Fruit fly (Drosophila melanogaster) whole organism, adult: ENCODE results near the gene Etl1.
A peak's percentile ranks its signal among the peaks of the same experiment; 100 is the strongest.

ENCODE experiments used
- CG11617 ChIP-seq: fragments of 200-800 bp; sonication (Bioruptor generic); optimal IDR thresholded peaks from 2 replicates; lab custom pipeline; 2017; ENCODE audit warnings: mild to moderate bottlenecking, missing biosample characterization, missing genetic modification reagents, missing genetic modification characterization
- CG12768 ChIP-seq: fragments of 200-800 bp; sonication (Bioruptor generic); optimal IDR thresholded peaks from 2 replicates; lab custom pipeline; 2017; ENCODE audit warnings: missing biosample characterization, missing genetic modification characterization, mild to moderate bottlenecking, moderate library complexity, missing genetic modification reagents
- CG14711 ChIP-seq: fragments of 200-800 bp; sonication (Bioruptor generic); optimal IDR thresholded peaks from 2 replicates; lab custom pipeline; 2018; ENCODE audit warnings: missing biosample characterization, mild to moderate bottlenecking, missing genetic modification characterization, moderate library complexity
- CG1620 ChIP-seq: fragments of 200-800 bp; sonication (Bioruptor generic); optimal IDR thresholded peaks from 2 replicates; lab custom pipeline; 2016; ENCODE audit warnings: missing biosample characterization, missing genetic modification characterization
- CG33017 ChIP-seq: fragments of 200-800 bp; sonication (Bioruptor generic); optimal IDR thresholded peaks from 2 replicates; lab custom pipeline; 2018; ENCODE audit warnings: missing biosample characterization, mild to moderate bottlenecking, missing genetic modification characterization, moderate library complexity
- CG5204 ChIP-seq: fragments of 200-800 bp; sonication (Bioruptor generic); optimal IDR thresholded peaks from 2 replicates; lab custom pipeline; 2016; ENCODE audit warnings: missing biosample characterization, missing genetic modification characterization
- CG7045 ChIP-seq: fragments of 200-800 bp; sonication (Bioruptor generic); optimal IDR thresholded peaks from 2 replicates; lab custom pipeline; 2017; ENCODE audit warnings: missing biosample characterization, mild to moderate bottlenecking, missing genetic modification characterization
- CG7101 ChIP-seq: fragments of 200-800 bp; sonication (Bioruptor generic); optimal IDR thresholded peaks from 2 replicates; lab custom pipeline; 2018; ENCODE audit warnings: missing biosample characterization, mild to moderate bottlenecking, missing genetic modification characterization, moderate library complexity
- Clk ChIP-seq: fragments of 200-800 bp; sonication (Bioruptor generic); optimal IDR thresholded peaks from 2 replicates; lab custom pipeline; 2017; ENCODE audit warnings: missing biosample characterization, missing genetic modification characterization
- Crg-1 ChIP-seq: fragments of 200-800 bp; sonication (Bioruptor generic); optimal IDR thresholded peaks from 2 replicates; lab custom pipeline; 2016; ENCODE audit warnings: missing biosample characterization, missing genetic modification characterization
- Hr96 ChIP-seq: fragments of 200-800 bp; sonication (Bioruptor generic); optimal IDR thresholded peaks from 2 replicates; lab custom pipeline; 2016; ENCODE audit warnings: missing biosample characterization, missing genetic modification characterization
- Mnt ChIP-seq: fragments of 200-800 bp; sonication (Bioruptor generic); optimal IDR thresholded peaks from 2 replicates; lab custom pipeline; 2016; ENCODE audit warnings: missing biosample characterization, mild to moderate bottlenecking, missing genetic modification characterization
- bab1 ChIP-seq: fragments of 200-800 bp; sonication (Bioruptor generic); optimal IDR thresholded peaks from 3 replicates; lab custom pipeline; 2019; ENCODE audit warnings: missing biosample characterization, mild to moderate bottlenecking, missing genetic modification characterization, moderate library complexity
- cic ChIP-seq: fragments of 200-800 bp; sonication (Bioruptor generic); optimal IDR thresholded peaks from 2 replicates; lab custom pipeline; 2017; ENCODE audit warnings: missing biosample characterization, mild to moderate bottlenecking, missing genetic modification characterization, moderate library complexity
- cnc ChIP-seq, 2 experiments: fragments of >200 bp; optimal IDR thresholded peaks; 2 replicates each; lab custom pipeline; 2017
- kay ChIP-seq: fragments of 200-800 bp; sonication (Bioruptor generic); peaks from one replicate; lab custom pipeline; 2016; ENCODE audit warnings: missing biosample characterization, missing genetic modification characterization, borderline replicate concordance
- ovo ChIP-seq: fragments of 200-800 bp; sonication (Bioruptor generic); optimal IDR thresholded peaks from 2 replicates; lab custom pipeline; 2016; ENCODE audit warnings: missing biosample characterization, missing genetic modification characterization
- pad ChIP-seq: fragments of 200-800 bp; sonication (Bioruptor generic); optimal IDR thresholded peaks from 3 replicates; lab custom pipeline; 2017; ENCODE audit warnings: missing biosample characterization, missing genetic modification characterization, mild to moderate bottlenecking, moderate library complexity, missing genetic modification reagents
- tj ChIP-seq: fragments of 200-800 bp; sonication (Bioruptor generic); optimal IDR thresholded peaks from 3 replicates; lab custom pipeline; 2017; ENCODE audit warnings: missing biosample characterization, mild to moderate bottlenecking, missing genetic modification characterization, moderate library complexity
- toe ChIP-seq: fragments of 200-800 bp; sonication (Bioruptor generic); optimal IDR thresholded peaks from 2 replicates; lab custom pipeline; 2016; ENCODE audit warnings: missing biosample characterization, missing genetic modification characterization

The Etl1 gene

DNA sequence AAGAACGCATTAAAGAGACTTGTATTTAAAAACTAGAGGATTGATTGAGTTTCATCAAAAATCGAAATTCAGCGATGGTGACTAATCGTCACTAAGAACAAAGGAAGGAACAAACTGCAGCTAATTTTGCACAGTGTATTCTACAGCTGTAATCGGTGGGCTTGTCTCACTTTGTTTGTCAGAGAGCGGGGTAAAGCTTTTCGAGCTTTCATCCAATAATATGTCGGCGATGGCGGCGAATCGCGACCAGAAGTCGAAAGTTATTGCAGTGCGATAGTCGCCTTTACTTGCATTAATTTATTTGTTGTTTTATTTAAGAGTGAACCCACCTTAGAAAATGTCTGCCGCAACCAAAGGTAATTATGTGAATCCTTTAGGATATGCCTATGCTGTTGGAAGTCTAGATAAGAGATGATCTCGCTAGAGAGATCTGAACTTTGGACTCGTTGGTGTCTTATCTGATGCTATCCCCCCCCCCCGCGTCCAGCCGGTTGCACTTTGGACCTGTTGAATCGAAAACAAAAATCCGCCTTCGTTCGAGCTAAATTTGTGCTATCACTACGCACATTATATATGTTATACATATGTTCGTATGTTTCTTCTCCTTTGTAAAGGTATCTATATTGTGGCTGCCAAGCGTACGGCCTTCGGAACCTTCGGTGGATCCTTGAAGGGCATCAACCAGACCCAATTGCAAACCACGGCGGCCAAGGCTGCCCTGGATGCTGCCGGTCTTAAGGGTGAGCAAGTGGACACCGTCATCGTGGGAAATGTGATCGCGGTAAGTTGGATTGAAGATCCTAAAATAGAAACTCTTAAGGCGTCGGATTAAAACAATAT lies 2.8 kb upstream of the Etl1 start, which contains the start of gene yip2:
TSS of gene yip2 (plus strand) at position 243 of the 840 bp plus-strand sequence.
- TF ChIP-seq tj (GFP tag; lab: Kevin White, UChicago) (peak; percentile 88), CG14711 (tag; lab: Kevin White, UChicago) (peak; percentile 45), ovo (GFP tag; lab: Kevin White, UChicago) (peak; percentile 49), CG5204 (GFP tag; lab: Kevin White, UChicago) (peak; percentile 97), Crg-1 (GFP tag; lab: Kevin White, UChicago) (peak; percentile 65), Hr96 (GFP tag; lab: Kevin White, UChicago) (peak; percentile 99), CG11617 (GFP tag; lab: Kevin White, UChicago) (peak; percentile 95), CG7101 (tag; lab: Kevin White, UChicago) (peak; percentile 70), toe (GFP tag; lab: Kevin White, UChicago) (peak; percentile 99), Clk (GFP tag; lab: Kevin White, UChicago) (peak; percentile 90), CG33017 (tag; lab: Kevin White, UChicago) (peak; percentile 74), CG7045 (GFP tag; lab: Kevin White, UChicago) (peak; percentile 93), kay (GFP tag; lab: Kevin White, UChicago) (no peak), CG12768 (GFP tag; lab: Kevin White, UChicago) (peak; percentile 100), bab1 (GFP tag; lab: Kevin White, UChicago) (peak; percentile 81), cnc (optimal IDR thresholded peaks at IDR 0.05; lab: Kevin White, UChicago) (peak in 1 of 2 experiments; percentile 7), Mnt (GFP tag; lab: Kevin White, UChicago) (peak; percentile 82), CG1620 (peak; percentile 50), pad (GFP tag; lab: Kevin White, UChicago) (peak; percentile 61), cic (GFP tag; lab: Kevin White, UChicago) (peak; percentile 91)

DNA sequence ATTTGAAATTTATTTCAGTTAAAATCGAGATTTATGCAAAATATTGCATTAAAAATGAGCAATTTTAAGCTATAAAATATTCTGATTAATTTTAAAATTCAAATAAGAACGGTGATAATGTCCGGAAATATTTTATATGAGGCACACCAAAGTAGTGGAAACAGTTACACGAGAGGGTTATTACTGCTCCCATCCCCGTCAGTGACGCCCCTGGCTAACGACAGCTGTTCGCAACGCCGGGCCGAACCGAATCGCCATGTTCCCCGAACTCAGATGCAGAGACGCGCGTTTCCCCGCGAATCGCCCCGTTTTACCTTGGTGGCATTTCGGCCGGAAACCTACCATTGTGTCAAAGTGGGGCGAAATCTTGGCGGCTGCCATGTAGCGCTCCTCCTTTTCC lies 625 bp downstream of the Etl1 start:
- TF ChIP-seq CG7045 (GFP tag; lab: Kevin White, UChicago) (no peak), bab1 (GFP tag; lab: Kevin White, UChicago) (peak; percentile 24), CG12768 (GFP tag; lab: Kevin White, UChicago) (peak; percentile 17)

- no peak for TF ChIP-seq Crg-1 (GFP tag; lab: Kevin White, UChicago)
- peak; percentile 52 for TF ChIP-seq CG33017 (tag; lab: Kevin White, UChicago)
- peak; percentile 33 for TF ChIP-seq cic (GFP tag; lab: Kevin White, UChicago)
- TF ChIP-seq CG14711 (tag; lab: Kevin White, UChicago): peak; percentile 91
- peak; percentile 14 for TF ChIP-seq tj (GFP tag; lab: Kevin White, UChicago)
- no peak for TF ChIP-seq pad (GFP tag; lab: Kevin White, UChicago)
- no peak for TF ChIP-seq CG11617 (GFP tag; lab: Kevin White, UChicago)
- TF ChIP-seq Mnt (GFP tag; lab: Kevin White, UChicago): peak; percentile 46
- TF ChIP-seq ovo (GFP tag; lab: Kevin White, UChicago): no peak
- no peak for TF ChIP-seq CG12768 (GFP tag; lab: Kevin White, UChicago)
- no peak for TF ChIP-seq CG7045 (GFP tag; lab: Kevin White, UChicago)
- TF ChIP-seq Hr96 (GFP tag; lab: Kevin White, UChicago): peak; percentile 6
- TF ChIP-seq CG7101 (tag; lab: Kevin White, UChicago): peak; percentile 31
Measured at dm6 chr2L:9908468-9908967, 3.9 kb downstream of the Etl1 start, which contains the start of gene CG13124. CG13124 (minus strand) TSS chr2L:9908633.

- peak; percentile 5 for TF ChIP-seq CG11617 (GFP tag; lab: Kevin White, UChicago)
- TF ChIP-seq CG1620: no peak
- peak; percentile 35 for TF ChIP-seq Mnt (GFP tag; lab: Kevin White, UChicago)
- TF ChIP-seq cic (GFP tag; lab: Kevin White, UChicago): peak; percentile 18
- TF ChIP-seq Hr96 (GFP tag; lab: Kevin White, UChicago): no peak
- peak; percentile 95 for TF ChIP-seq kay (GFP tag; lab: Kevin White, UChicago)
Measured at dm6 chr2L:9907320-9908256, 4.8 kb downstream of the Etl1 start.

DNA sequence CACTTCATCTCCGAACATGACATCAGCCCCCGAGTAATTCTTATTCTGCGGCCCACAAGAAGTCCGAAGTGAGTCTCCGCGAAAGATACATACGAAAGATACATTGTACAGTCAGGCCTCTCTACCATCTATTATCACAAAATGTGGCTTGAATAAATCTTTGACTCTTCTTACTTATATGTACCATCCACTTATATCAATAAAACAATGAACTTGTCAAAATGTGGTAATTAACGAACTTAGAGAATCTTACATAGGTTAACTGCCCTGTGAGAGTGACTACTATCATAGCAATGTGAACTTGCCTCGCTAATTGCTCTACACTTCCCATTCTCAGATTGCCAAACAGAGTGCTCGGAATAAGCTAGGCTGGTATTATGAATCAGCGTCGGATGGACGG lies 5.8 kb downstream of the Etl1 start:
- TF ChIP-seq CG14711 (tag; lab: Kevin White, UChicago): no peak
- peak; percentile 80 for TF ChIP-seq kay (GFP tag; lab: Kevin White, UChicago)
